Fruit fly (Drosophila melanogaster) whole organism: ENCODE results near the gene CG43693.

ENCODE experiments used
- CG8478 ChIP-seq: fragments of >200 bp; optimal IDR thresholded peaks from 2 replicates; lab custom pipeline; 2018; ENCODE audit warnings: inconsistent platforms
- pan ChIP-seq: fragments of >200 bp; optimal IDR thresholded peaks from 2 replicates; lab custom pipeline; 2017

- no peak for TF ChIP-seq pan (lab: Kevin White, UChicago)
- TF ChIP-seq CG8478 (lab: Kevin White, UChicago) = no peak
Observed at dm6 chr3L:10991242-10992021, 59.7 kb downstream of the CG43693 start.
